Fruit fly (Drosophila melanogaster): ENCODE measurements around the gene crb.
A peak's percentile ranks its signal among the peaks of the same experiment; 100 is the strongest.

crb gene

dm6 chr3R:24341251-24341650 is 46.4 kb downstream of the crb start, which contains the start of gene Ms:
Gene Ms (plus strand): TSS chr3R:24341551.
- TF ChIP-seq Dfd (GFP tag; optimal IDR thresholded peaks at IDR 0.05) (no peak), CG1233 (GFP tag; optimal IDR thresholded peaks at IDR 0.05) (no peak), CG7372 (GFP tag; IDR thresholded peaks at IDR 0.05) (0 out of 2 replicates have a peak, but pooled peaks have one; percentile 12)

- no peak for TF ChIP-seq abd-A (tag; optimal IDR thresholded peaks at IDR 0.05)
- TF ChIP-seq CG12769 (tag; optimal IDR thresholded peaks at IDR 0.05) = no peak
- TF ChIP-seq CG4360 (GFP tag; IDR thresholded peaks at IDR 0.05) = peak; percentile 79
- peak; percentile 61 for TF ChIP-seq jumu (GFP tag; optimal IDR thresholded peaks at IDR 0.05)
- TF ChIP-seq CG18619 (GFP tag; optimal IDR thresholded peaks at IDR 0.05) = peak; percentile 62
- TF ChIP-seq Rx (GFP tag; IDR thresholded peaks at IDR 0.05) = peak; percentile 31; the same call in 1 of the 2 replicates
- no peak for TF ChIP-seq CG10431 (GFP tag; optimal IDR thresholded peaks at IDR 0.05)
- TF ChIP-seq CG5245 (GFP tag; optimal IDR thresholded peaks at IDR 0.05) = peak; percentile 28
- TF ChIP-seq CG33213 (GFP tag; optimal IDR thresholded peaks at IDR 0.05) = peak; percentile 24
- peak; percentile 33; the same call in 1 of the 2 replicates for TF ChIP-seq CG32767 (GFP tag; IDR thresholded peaks at IDR 0.05)
- TF ChIP-seq danr (GFP tag; IDR thresholded peaks at IDR 0.05) = no peak
- peak; percentile 21 for TF ChIP-seq CG8089 (GFP tag; optimal IDR thresholded peaks at IDR 0.05)
- no peak for TF ChIP-seq knrl (GFP tag; IDR thresholded peaks at IDR 0.05; ENCODE audit: partially characterized antibody)
- no peak for TF ChIP-seq CkIIα-i1 (GFP tag; IDR thresholded peaks at IDR 0.05)
- peak; percentile 54 for TF ChIP-seq CG17328 (GFP tag; IDR thresholded peaks at IDR 0.05)
- TF ChIP-seq trh (GFP tag; optimal IDR thresholded peaks at IDR 0.05) = no peak
- TF ChIP-seq Atf3 (GFP tag; optimal IDR thresholded peaks at IDR 0.05) = peak; percentile 18
- TF ChIP-seq Taf1 (GFP tag; IDR thresholded peaks at IDR 0.05) = 0 out of 2 replicates have a peak, but pooled peaks have one; percentile 32
- TF ChIP-seq Side (GFP tag; optimal IDR thresholded peaks at IDR 0.05) = peak; percentile 28
- peak in 1 of 2 experiments; percentile 11 for TF ChIP-seq tll (GFP tag; optimal IDR thresholded peaks at IDR 0.05)
- TF ChIP-seq inv (GFP tag; IDR thresholded peaks at IDR 0.05; ENCODE audit: partially characterized antibody) = no peak
- TF ChIP-seq CG8359 (GFP tag; optimal IDR thresholded peaks at IDR 0.05; ENCODE audit: borderline replicate concordance) = no peak
- no peak for TF ChIP-seq bowl (GFP tag; IDR thresholded peaks at IDR 0.05)
- no peak for TF ChIP-seq CG15269 (tag; optimal IDR thresholded peaks at IDR 0.05)
- TF ChIP-seq CG8765 (GFP tag; IDR thresholded peaks at IDR 0.05) = peak; percentile 31; the same call in 1 of the 2 replicates
- TF ChIP-seq Bgb (GFP tag; IDR thresholded peaks at IDR 0.05; ENCODE audit: partially characterized antibody) = no peak
- TF ChIP-seq dpn (GFP tag; optimal IDR thresholded peaks at IDR 0.05) = peak; percentile 31 to 65
- TF ChIP-seq CG7786 (GFP tag; optimal IDR thresholded peaks at IDR 0.05) = peak; percentile 60
- peak; percentile 70 for TF ChIP-seq slbo (GFP tag; IDR thresholded peaks at IDR 0.05)
- no peak for TF ChIP-seq GATAe (GFP tag; conservative IDR thresholded peaks at IDR 0.05)
- peak; percentile 39 for TF ChIP-seq fd3F (GFP tag; optimal IDR thresholded peaks at IDR 0.05)
- peak; percentile 55; the same call in 1 of the 2 replicates for TF ChIP-seq MBD-R2 (GFP tag; IDR thresholded peaks at IDR 0.05)
- TF ChIP-seq BEAF-32 (GFP tag; optimal IDR thresholded peaks at IDR 0.05) = peak; percentile 44
- TF ChIP-seq ro (GFP tag; IDR thresholded peaks at IDR 0.05) = no peak
- TF ChIP-seq Ptx1 (GFP tag; IDR thresholded peaks at IDR 0.05) = peak; percentile 61
- TF ChIP-seq CG15514 (GFP tag; optimal IDR thresholded peaks at IDR 0.05) = peak; percentile 33
- TF ChIP-seq CG12391 (tag; optimal IDR thresholded peaks at IDR 0.05) = peak; percentile 78
- peak; percentile 35; the same call in 1 of the 2 replicates for TF ChIP-seq Xrp1 (GFP tag; IDR thresholded peaks at IDR 0.05)
- no peak for TF ChIP-seq Lim3 (GFP tag; IDR thresholded peaks at IDR 0.05)
- TF ChIP-seq CG17385 (GFP tag; optimal IDR thresholded peaks at IDR 0.05) = peak; percentile 95
- peak; percentile 5 for TF ChIP-seq Bdp1 (GFP tag; optimal IDR thresholded peaks at IDR 0.05)
- peak; percentile 36 for TF ChIP-seq dm (GFP tag; optimal IDR thresholded peaks at IDR 0.05)
- peak; percentile 48 for TF ChIP-seq az2 (GFP tag; optimal IDR thresholded peaks at IDR 0.05)
- TF ChIP-seq CG1792 (GFP tag; optimal IDR thresholded peaks at IDR 0.05) = peak; percentile 12
Measured at dm6 chr3R:24348420-24349190, 53.7 kb downstream of the crb start, which contains the start of the genes CG5746 and CG6454. Gene CG5746 (minus strand): TSS chr3R:24348791. Gene CG6454 (plus strand): TSS chr3R:24349182.

All from whole organism, embryonic.